Worm (Caenorhabditis elegans): Measurements from ENCODE around the gene pik-1.

- TF ChIP-seq tbx-2 (tag; optimal IDR thresholded peaks at IDR 0.05) (no peak), sox-4 (tag; optimal IDR thresholded peaks at IDR 0.05) (no peak), ama-1 (optimal IDR thresholded peaks at IDR 0.05) (no peak), ceh-45 (GFP tag; IDR thresholded peaks at IDR 0.05) (no peak), nhr-232 (tag; optimal IDR thresholded peaks at IDR 0.05) (no peak), rnt-1 (tag; optimal IDR thresholded peaks at IDR 0.05) (no peak), dve-1 (tag; optimal IDR thresholded peaks at IDR 0.05) (no peak), npax-4 (tag; optimal IDR thresholded peaks at IDR 0.05) (no peak), elt-2 (tag; optimal IDR thresholded peaks at IDR 0.05) (no peak), ahr-1 (tag; optimal IDR thresholded peaks at IDR 0.05) (no peak), hlh-6 (tag; optimal IDR thresholded peaks at IDR 0.05) (no peak), gmeb-2 (tag; optimal IDR thresholded peaks at IDR 0.05) (no peak), ceh-18 (tag; optimal IDR thresholded peaks at IDR 0.05) (no peak), unc-55 (GFP tag; optimal IDR thresholded peaks at IDR 0.05) (no peak)
Measured at ce11 chrIV:13453509-13453908, 37.7 kb downstream of the pik-1 start.

Measured in whole organism, late embryonic.